ENCODE assay signal across 3 worm cellular contexts in genomic region chrX:10594701-10595421, ce11.
TF ChIP-seq lines count a peak whose summit lies in the region.

No protein-coding gene starts in this region.

TF ChIP-seq in whole organism, L1 larva, 84 proteins besides CTCF, POLR2A, EP300 and RAD21 (continued from another document):
- TF ChIP-seq ceh-88 (GFP tag; IDR thresholded peaks at IDR 0.05; lab: Robert Waterston, UW) (no peak), hlh-17 (GFP tag; optimal IDR thresholded peaks at IDR 0.05; lab: Kevin White, UChicago; ENCODE audit: borderline replicate concordance) (no peak), mab-9 (GFP tag; IDR thresholded peaks at IDR 0.05; lab: Robert Waterston, UW) (no peak), sox-4 (tag; optimal IDR thresholded peaks at IDR 0.05; lab: Kevin White, UChicago) (no peak), fkh-10 (GFP tag; optimal IDR thresholded peaks at IDR 0.05; lab: Kevin White, UChicago) (peak; percentile 95)

TF ChIP-seq in whole organism, L3 larva, 47 proteins besides CTCF, POLR2A, EP300 and RAD21 (continued from another document):
- TF ChIP-seq nhr-43 (tag; optimal IDR thresholded peaks at IDR 0.05; lab: Kevin White, UChicago; ENCODE audit: poor library complexity, severe bottlenecking) = no peak
- no peak for TF ChIP-seq snpc-4 (tag; optimal IDR thresholded peaks at IDR 0.05; lab: Kevin White, UChicago)
- peak; percentile 90 for TF ChIP-seq fkh-10 (GFP tag; optimal IDR thresholded peaks at IDR 0.05; lab: Kevin White, UChicago)
- no peak for TF ChIP-seq ztf-11 (tag; optimal IDR thresholded peaks at IDR 0.05; lab: Kevin White, UChicago)
- no peak for TF ChIP-seq ceh-82 (tag; optimal IDR thresholded peaks at IDR 0.05; lab: Kevin White, UChicago)
- no peak for TF ChIP-seq eor-1 (tag; optimal IDR thresholded peaks at IDR 0.05; lab: Kevin White, UChicago)
- TF ChIP-seq aly-2 (tag; optimal IDR thresholded peaks at IDR 0.05; lab: Kevin White, UChicago) = no peak
- peak; percentile 21 for TF ChIP-seq egl-5 (tag; optimal IDR thresholded peaks at IDR 0.05; lab: Kevin White, UChicago)

TF ChIP-seq in whole organism, L4 larva, 104 proteins besides CTCF, POLR2A, EP300 and RAD21 (continued from another document):
- TF ChIP-seq dmd-8 (GFP tag; IDR thresholded peaks at IDR 0.05; lab: Robert Waterston, UW) = no peak
- no peak for TF ChIP-seq ZK546.5 (tag; optimal IDR thresholded peaks at IDR 0.05; lab: Kevin White, UChicago)
- no peak for TF ChIP-seq daf-16 (GFP tag; optimal IDR thresholded peaks at IDR 0.05; lab: Kevin White, UChicago)
- no peak for TF ChIP-seq daf-16 (tag; optimal IDR thresholded peaks at IDR 0.05; lab: Kevin White, UChicago)
- TF ChIP-seq ceh-44 (GFP tag; IDR thresholded peaks at IDR 0.05; lab: Robert Waterston, UW) = no peak
- TF ChIP-seq lin-38 (GFP tag; IDR thresholded peaks at IDR 0.05; lab: Robert Waterston, UW) = no peak
- TF ChIP-seq unc-62 (GFP tag; optimal IDR thresholded peaks at IDR 0.05 in 1 of 2; lab: Kevin White, UChicago) = peak in 1 of 2 experiments; percentile 60
- TF ChIP-seq unc-62 (tag; optimal IDR thresholded peaks at IDR 0.05; lab: Kevin White, UChicago) = no peak
- no peak for TF ChIP-seq zip-11 (GFP tag; IDR thresholded peaks at IDR 0.05; lab: Robert Waterston, UW)
